Fruit fly (Drosophila melanogaster) whole organism, embryonic: Measurements from ENCODE around the gene nudE.
A peak's percentile ranks its signal among the peaks of the same experiment; 100 is the strongest.

Experiments
- Adf1 ChIP-seq: fragments of 200-800 bp; sonication (Bioruptor generic); IDR thresholded peaks from 2 replicates; pipeline ENCODE4 v1.3.6; 2022; ENCODE audit warnings: missing biosample characterization, missing genetic modification characterization
- Aef1 ChIP-seq: fragments of 200-800 bp; sonication (Bioruptor generic); IDR thresholded peaks from 3 replicates; pipeline ENCODE4 v1.3.6; 2022; ENCODE audit warnings: missing biosample characterization, missing genetic modification characterization
- CG10147 ChIP-seq: fragments of 200-800 bp; sonication (Bioruptor generic); optimal IDR thresholded peaks from 2 replicates; lab custom pipeline; 2019; ENCODE audit warnings: missing biosample characterization, mild to moderate bottlenecking, missing genetic modification characterization, moderate library complexity
- CG12071 ChIP-seq: fragments of 200-800 bp; sonication (Bioruptor generic); optimal IDR thresholded peaks from 3 replicates; lab custom pipeline; 2018; ENCODE audit warnings: missing biosample characterization, mild to moderate bottlenecking, missing genetic modification characterization
- CG12219 ChIP-seq: fragments of 200-800 bp; sonication (Bioruptor generic); optimal IDR thresholded peaks from 3 replicates; lab custom pipeline; 2018; ENCODE audit warnings: missing biosample characterization, mild to moderate bottlenecking, missing genetic modification characterization
- CG13287 ChIP-seq: fragments of 200-800 bp; sonication (Bioruptor generic); IDR thresholded peaks from 2 replicates; pipeline ENCODE4 v1.3.6; 2022; ENCODE audit warnings: missing biosample characterization, missing genetic modification characterization; ENCODE audit not compliant: partially characterized antibody
- CG14860 ChIP-seq: fragments of 200-800 bp; sonication (Bioruptor generic); IDR thresholded peaks from 3 replicates; pipeline ENCODE4 v1.3.6; 2022; ENCODE audit warnings: missing biosample characterization, missing genetic modification characterization; ENCODE audit not compliant: partially characterized antibody
- CG1603 ChIP-seq: fragments of 200-800 bp; sonication (Bioruptor generic); optimal IDR thresholded peaks from 2 replicates; lab custom pipeline; 2019; ENCODE audit warnings: missing biosample characterization, mild to moderate bottlenecking, missing genetic modification characterization, moderate library complexity
- CG16813 ChIP-seq: fragments of 200-800 bp; sonication (Bioruptor generic); IDR thresholded peaks from 3 replicates; pipeline ENCODE4 v1.3.6; 2022; ENCODE audit warnings: missing biosample characterization, missing genetic modification characterization; ENCODE audit not compliant: partially characterized antibody
- CG17328 ChIP-seq: fragments of 200-800 bp; sonication (Bioruptor generic); IDR thresholded peaks from 2 replicates; pipeline ENCODE4 v1.3.6; 2022; ENCODE audit warnings: missing biosample characterization, missing genetic modification characterization
- CG18599 ChIP-seq: fragments of 200-800 bp; sonication (Bioruptor generic); optimal IDR thresholded peaks from 3 replicates; lab custom pipeline; 2017; ENCODE audit warnings: missing biosample characterization, missing genetic modification characterization, mild to moderate bottlenecking, moderate library complexity, missing genetic modification reagents
- CG2678 ChIP-seq: fragments of 200-800 bp; sonication (Bioruptor generic); optimal IDR thresholded peaks from 3 replicates; lab custom pipeline; 2019; ENCODE audit warnings: missing biosample characterization, mild to moderate bottlenecking, missing genetic modification characterization, moderate library complexity
- CG31224 ChIP-seq: fragments of 200-800 bp; sonication (Bioruptor generic); IDR thresholded peaks from 2 replicates; pipeline ENCODE4 v1.3.6; 2022; ENCODE audit warnings: missing biosample characterization, missing genetic modification characterization
- CG6654 ChIP-seq: fragments of 200-800 bp; sonication (Bioruptor generic); optimal IDR thresholded peaks from 2 replicates; lab custom pipeline; 2017; ENCODE audit warnings: missing biosample characterization, mild to moderate bottlenecking, missing genetic modification characterization
- CG7372 ChIP-seq: fragments of 200-800 bp; sonication (Bioruptor generic); IDR thresholded peaks from 2 replicates; pipeline ENCODE4 v1.3.6; 2022; ENCODE audit warnings: missing biosample characterization, missing genetic modification characterization
- CG8478 ChIP-seq: fragments of >200 bp; optimal IDR thresholded peaks from 2 replicates; lab custom pipeline; 2018
- CG9437 ChIP-seq: fragments of 200-800 bp; sonication (Bioruptor generic); optimal IDR thresholded peaks from 2 replicates; lab custom pipeline; 2018; ENCODE audit warnings: missing biosample characterization, mild to moderate bottlenecking, missing genetic modification characterization
- Dbx ChIP-seq: fragments of 200-800 bp; sonication (Bioruptor generic); IDR thresholded peaks from 3 replicates; pipeline ENCODE4 v1.3.6; 2022; ENCODE audit warnings: missing biosample characterization, missing genetic modification characterization
- Dip3 ChIP-seq: fragments of 200-800 bp; sonication (Bioruptor generic); optimal IDR thresholded peaks from 3 replicates; lab custom pipeline; 2016; ENCODE audit warnings: missing biosample characterization, missing genetic modification characterization
- Fer1 ChIP-seq: fragments of 200-800 bp; sonication (Bioruptor generic); optimal IDR thresholded peaks from 2 replicates; lab custom pipeline; 2017; ENCODE audit warnings: missing biosample characterization, mild to moderate bottlenecking, missing genetic modification characterization
- HLH54F ChIP-seq: fragments of 200-800 bp; sonication (Bioruptor generic); optimal IDR thresholded peaks from 3 replicates; lab custom pipeline; 2016; ENCODE audit warnings: missing biosample characterization, missing genetic modification characterization
- HLHmδ ChIP-seq: fragments of 200-800 bp; sonication (Bioruptor generic); optimal IDR thresholded peaks from 2 replicates; lab custom pipeline; 2018; ENCODE audit warnings: missing biosample characterization, mild to moderate bottlenecking, missing genetic modification characterization, moderate library complexity
- Hmx ChIP-seq: fragments of 200-800 bp; sonication (Bioruptor generic); optimal IDR thresholded peaks from 2 replicates; lab custom pipeline; 2016; ENCODE audit warnings: missing biosample characterization, missing genetic modification characterization
- Hr3 ChIP-seq: fragments of 200-800 bp; sonication (Bioruptor generic); optimal IDR thresholded peaks from 3 replicates; lab custom pipeline; 2016; ENCODE audit warnings: missing biosample characterization, missing genetic modification characterization
- Hr51 ChIP-seq, 2 experiments: fragments of 200-800 bp; sonication (Bioruptor generic); optimal IDR thresholded peaks; 2 replicates in 1 of 2; 3 replicates in 1 of 2; lab custom pipeline; 2016 to 2018; ENCODE audit warnings: missing biosample characterization in 2 of 2, missing genetic modification characterization in 2 of 2, mild to moderate bottlenecking in 1 of 2, moderate library complexity in 1 of 2
- Jarid2 ChIP-seq: fragments of 200-800 bp; sonication (Bioruptor generic); optimal IDR thresholded peaks from 3 replicates; lab custom pipeline; 2017; ENCODE audit warnings: mild to moderate bottlenecking, missing biosample characterization, missing genetic modification reagents, missing genetic modification characterization
- Lim3 ChIP-seq: fragments of 200-800 bp; sonication (Bioruptor generic); IDR thresholded peaks from 2 replicates; pipeline ENCODE4 v1.3.6; 2022; ENCODE audit warnings: missing biosample characterization, missing genetic modification characterization
- MESR4 ChIP-seq: fragments of 200-800 bp; sonication (Bioruptor generic); optimal IDR thresholded peaks from 2 replicates; lab custom pipeline; 2018; ENCODE audit warnings: missing biosample characterization, mild to moderate bottlenecking, missing genetic modification characterization, moderate library complexity
- NfI ChIP-seq: fragments of 200-800 bp; sonication (Bioruptor generic); optimal IDR thresholded peaks from 3 replicates; lab custom pipeline; 2018; ENCODE audit warnings: missing biosample characterization, mild to moderate bottlenecking, missing genetic modification characterization, moderate library complexity
- Oaz ChIP-seq: fragments of 200-800 bp; sonication (Bioruptor generic); IDR thresholded peaks from 2 replicates; pipeline ENCODE4 v1.3.6; 2022; ENCODE audit warnings: missing biosample characterization, missing genetic modification characterization
- Rx ChIP-seq: fragments of 200-800 bp; sonication (Bioruptor generic); IDR thresholded peaks from 2 replicates; pipeline ENCODE4 v1.3.6; 2022; ENCODE audit warnings: missing biosample characterization, missing genetic modification characterization
- Scr ChIP-seq: fragments of 200-800 bp; sonication (Bioruptor generic); IDR thresholded peaks from 2 replicates; pipeline ENCODE4 v1.3.6; 2022; ENCODE audit warnings: missing biosample characterization, missing genetic modification characterization; ENCODE audit not compliant: partially characterized antibody
- Sin3A ChIP-seq: fragments of >200 bp; optimal IDR thresholded peaks from 2 replicates; lab custom pipeline; 2018
- Sox102F ChIP-seq: fragments of 200-800 bp; sonication (Bioruptor generic); optimal IDR thresholded peaks from 2 replicates; lab custom pipeline; 2018; ENCODE audit warnings: missing biosample characterization, mild to moderate bottlenecking, missing genetic modification characterization, moderate library complexity
- Sry-β ChIP-seq: fragments of 200-800 bp; sonication (Bioruptor generic); optimal IDR thresholded peaks from 2 replicates; lab custom pipeline; 2018; ENCODE audit warnings: missing biosample characterization, mild to moderate bottlenecking, missing genetic modification characterization, moderate library complexity
- ato ChIP-seq: fragments of 200-800 bp; sonication (Bioruptor generic); IDR thresholded peaks from 2 replicates; pipeline ENCODE4 v1.3.6; 2022; ENCODE audit warnings: missing biosample characterization, missing genetic modification characterization; ENCODE audit not compliant: partially characterized antibody
- bcd ChIP-seq: fragments of 200-800 bp; sonication (Bioruptor generic); optimal IDR thresholded peaks from 2 replicates; lab custom pipeline; 2017; ENCODE audit warnings: missing biosample characterization, mild to moderate bottlenecking, missing genetic modification characterization
- ci ChIP-seq: fragments of 200-800 bp; sonication (Bioruptor generic); IDR thresholded peaks from 3 replicates; pipeline ENCODE4 v1.3.6; 2022; ENCODE audit warnings: missing biosample characterization, missing genetic modification characterization
- crol ChIP-seq: fragments of 200-800 bp; sonication (Bioruptor generic); IDR thresholded peaks from 2 replicates; pipeline ENCODE4 v1.3.6; 2022; ENCODE audit warnings: missing biosample characterization, missing genetic modification characterization
- kay ChIP-seq: fragments of 200-800 bp; sonication (Bioruptor generic); optimal IDR thresholded peaks from 2 replicates; lab custom pipeline; 2016; ENCODE audit warnings: missing biosample characterization, missing genetic modification characterization
- mam ChIP-seq: fragments of 200-800 bp; sonication (Bioruptor generic); optimal IDR thresholded peaks from 3 replicates; lab custom pipeline; 2016; ENCODE audit warnings: missing biosample characterization, missing genetic modification characterization
- peb ChIP-seq: fragments of 200-800 bp; sonication (Bioruptor generic); IDR thresholded peaks from 2 replicates; pipeline ENCODE4 v1.3.6; 2022; ENCODE audit warnings: missing biosample characterization, missing genetic modification characterization
- pnt ChIP-seq: fragments of 200-800 bp; sonication (Bioruptor generic); optimal IDR thresholded peaks from 3 replicates; lab custom pipeline; 2016; ENCODE audit warnings: missing biosample characterization, missing genetic modification characterization
- rib ChIP-seq: fragments of 200-800 bp; sonication (Bioruptor generic); IDR thresholded peaks from 2 replicates; pipeline ENCODE4 v1.3.6; 2022; ENCODE audit warnings: missing biosample characterization, missing genetic modification characterization
- sd ChIP-seq: fragments of 200-800 bp; sonication (Bioruptor generic); optimal IDR thresholded peaks from 3 replicates; lab custom pipeline; 2018; ENCODE audit warnings: missing biosample characterization, mild to moderate bottlenecking, missing genetic modification characterization, moderate library complexity
- tin ChIP-seq: fragments of 200-800 bp; sonication (Bioruptor generic); optimal IDR thresholded peaks from 3 replicates; lab custom pipeline; 2016; ENCODE audit warnings: missing biosample characterization, missing genetic modification characterization
- tll ChIP-seq, 2 experiments: fragments of 200-800 bp in 1 of 2; fragments of >200 bp in 1 of 2; sonication (Bioruptor generic) in 1 of 2; optimal IDR thresholded peaks; 2 replicates each; lab custom pipeline; 2017 to 2019; ENCODE audit warnings: missing biosample characterization in 2 of 2, missing genetic modification characterization in 2 of 2, mild to moderate bottlenecking in 1 of 2, moderate library complexity in 1 of 2
- wdn ChIP-seq: fragments of 200-800 bp; sonication (Bioruptor generic); IDR thresholded peaks from 2 replicates; pipeline ENCODE4 v1.3.6; 2022; ENCODE audit warnings: missing biosample characterization, missing genetic modification characterization
- zfh1 ChIP-seq: fragments of 200-800 bp; sonication (Bioruptor generic); IDR thresholded peaks from 3 replicates; pipeline ENCODE4 v1.3.6; 2022; ENCODE audit warnings: missing biosample characterization, missing genetic modification characterization

Gene nudE

DNA sequence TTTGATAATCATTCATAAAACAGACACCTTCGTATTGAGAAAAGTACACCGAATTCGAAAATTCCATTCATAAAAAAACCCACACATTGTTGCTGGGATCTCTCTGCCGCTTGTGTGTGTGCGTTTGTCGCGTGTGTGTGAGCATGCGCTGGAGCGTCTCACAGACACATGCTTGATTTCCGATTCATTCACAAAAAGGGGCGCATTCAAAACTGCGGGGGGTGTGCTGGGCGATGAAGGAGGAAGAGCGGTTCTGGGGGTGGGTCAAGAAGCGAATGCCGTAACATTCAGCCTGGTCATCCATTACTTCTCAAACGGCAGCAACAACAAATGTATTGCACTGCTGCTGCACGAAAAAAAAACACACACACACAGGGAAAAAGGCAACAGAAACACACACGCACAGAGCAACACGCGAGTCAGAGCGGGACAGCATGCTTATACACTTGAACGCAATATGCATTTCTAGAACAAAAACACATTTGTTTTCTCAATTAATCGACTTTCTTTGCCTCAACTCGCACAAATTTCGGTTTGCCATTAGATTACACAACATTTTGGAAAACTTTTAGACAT lies 45.1 kb upstream of the nudE start (continued):
- TF ChIP-seq Fer1 (GFP tag; lab: Kevin White, UChicago) (peak; percentile 33), tll (GFP tag; optimal IDR thresholded peaks at IDR 0.05; lab: Kevin White, UChicago) (no peak), CG8478 (lab: Kevin White, UChicago) (peak; percentile 83), mam (no peak), ci (GFP tag; lab: Robert Waterston, UW) (peak; percentile 56; the same call in 1 of the 3 replicates), Rx (GFP tag; lab: Robert Waterston, UW) (no peak), Scr (peak; percentile 16; the same call in 1 of the 2 replicates), bcd (GFP tag; lab: Kevin White, UChicago) (no peak), wdn (GFP tag; lab: Robert Waterston, UW) (0 out of 2 replicates have a peak, but pooled peaks have one; percentile 12), NfI (GFP tag; lab: Kevin White, UChicago) (no peak), CG1603 (tag; lab: Kevin White, UChicago) (peak; percentile 13), CG12071 (GFP tag; lab: Kevin White, UChicago) (peak; percentile 15), Hr3 (GFP tag; lab: Kevin White, UChicago) (no peak), Jarid2 (GFP tag; lab: Kevin White, UChicago) (no peak), Hr51 (GFP tag; optimal IDR thresholded peaks at IDR 0.05; lab: Kevin White, UChicago) (peak in 1 of 2 experiments; percentile 42), CG16813 (GFP tag; lab: Robert Waterston, UW) (0 out of 3 replicates have a peak, but pooled peaks have one; percentile 11), Sox102F (GFP tag; lab: Kevin White, UChicago) (no peak), tin (GFP tag; lab: Kevin White, UChicago) (peak; percentile 20), Aef1 (GFP tag; lab: Robert Waterston, UW) (peak; percentile 73), rib (GFP tag; lab: Robert Waterston, UW) (peak; percentile 62), HLHmδ (GFP tag; lab: Kevin White, UChicago) (peak; percentile 42), Dbx (GFP tag; lab: Robert Waterston, UW) (0 out of 3 replicates have a peak, but pooled peaks have one; percentile 21), CG12219 (GFP tag; lab: Kevin White, UChicago) (no peak), zfh1 (GFP tag; lab: Robert Waterston, UW) (peak; percentile 50; the same call in 1 of the 3 replicates), pnt (no peak), CG31224 (no peak), Adf1 (GFP tag; lab: Robert Waterston, UW) (no peak; the same call in 1 of the 2 replicates), CG9437 (GFP tag; lab: Kevin White, UChicago) (no peak), ato (0 out of 2 replicates have a peak, but pooled peaks have one; percentile 36), CG14860 (no peak), Dip3 (GFP tag; lab: Kevin White, UChicago) (no peak), kay (GFP tag; lab: Kevin White, UChicago) (no peak), MESR4 (GFP tag; lab: Kevin White, UChicago) (no peak), CG13287 (peak; percentile 15; the same call in 1 of the 2 replicates), Sin3A (lab: Kevin White, UChicago) (no peak), crol (peak; percentile 97), CG7372 (GFP tag; lab: Robert Waterston, UW) (no peak), CG18599 (peak; percentile 21), CG10147 (GFP tag; lab: Kevin White, UChicago) (no peak), Oaz (GFP tag; lab: Robert Waterston, UW) (no peak), HLH54F (GFP tag; lab: Kevin White, UChicago) (no peak), CG6654 (no peak), peb (GFP tag; lab: Robert Waterston, UW) (0 out of 2 replicates have a peak, but pooled peaks have one; percentile 7), sd (peak; percentile 72), Hmx (GFP tag; lab: Kevin White, UChicago) (no peak), CG2678 (peak; percentile 7), Sry-β (no peak), Lim3 (no peak), CG17328 (GFP tag; lab: Robert Waterston, UW) (0 out of 2 replicates have a peak, but pooled peaks have one; percentile 23)
